Worm (Caenorhabditis elegans) whole organism, late embryonic: ENCODE measurements around the gene srxa-12.

Experiments
- C08G9.2 ChIP-seq: sonication (generic microtip); optimal IDR thresholded peaks from 2 replicates; lab custom pipeline; 2016; ENCODE audit warnings: mild to moderate bottlenecking, missing genetic modification characterization, moderate library complexity, missing compliant biosample characterization
- C38D4.7 ChIP-seq: fragments of 200-800 bp; sonication (Bioruptor generic); optimal IDR thresholded peaks from 2 replicates; lab custom pipeline; 2018; ENCODE audit warnings: mild to moderate bottlenecking, missing genetic modification characterization, moderate library complexity, missing compliant biosample characterization
- F13H6.1 ChIP-seq: sonication (generic microtip); optimal IDR thresholded peaks from 2 replicates; lab custom pipeline; 2016; ENCODE audit warnings: missing genetic modification characterization, missing compliant biosample characterization
- K09A11.1 ChIP-seq: sonication (generic microtip); optimal IDR thresholded peaks from 2 replicates; lab custom pipeline; 2017; ENCODE audit warnings: antibody characterized with exemption, mild to moderate bottlenecking, missing genetic modification characterization, missing compliant biosample characterization; ENCODE audit not compliant: insufficient read depth
- T23F11.4 ChIP-seq: fragments of 200-800 bp; sonication (Bioruptor generic); optimal IDR thresholded peaks from 2 replicates; lab custom pipeline; 2018; ENCODE audit warnings: mild to moderate bottlenecking, missing genetic modification characterization, missing compliant biosample characterization
- ahr-1 ChIP-seq: sonication (generic microtip); optimal IDR thresholded peaks from 2 replicates; lab custom pipeline; 2016; ENCODE audit warnings: missing genetic modification characterization, missing compliant biosample characterization
- ceh-18 ChIP-seq: sonication (generic microtip); optimal IDR thresholded peaks from 2 replicates; lab custom pipeline; 2016; ENCODE audit warnings: missing genetic modification characterization, missing compliant biosample characterization
- ceh-2 ChIP-seq: sonication (generic microtip); optimal IDR thresholded peaks from 2 replicates; lab custom pipeline; 2016; ENCODE audit warnings: missing genotype, missing genetic modification characterization, missing compliant biosample characterization
- ceh-22 ChIP-seq: sonication (generic microtip); optimal IDR thresholded peaks from 2 replicates; lab custom pipeline; 2017; ENCODE audit warnings: missing biosample characterization, missing genetic modification characterization
- ceh-30 ChIP-seq: fragments of 150-350 bp; optimal IDR thresholded peaks from 2 replicates; lab custom pipeline; 2014; ENCODE audit warnings: missing biosample characterization, missing genetic modification characterization
- ceh-34 ChIP-seq: sonication (generic microtip); optimal IDR thresholded peaks from 2 replicates; lab custom pipeline; 2016; ENCODE audit warnings: mild to moderate bottlenecking, missing genetic modification characterization, missing compliant biosample characterization
- ceh-45 ChIP-seq: fragments of 200-800 bp; sonication (Bioruptor generic); IDR thresholded peaks from 2 replicates; pipeline ENCODE4 v1.3.6; 2022; ENCODE audit warnings: missing genetic modification reagents, missing genetic modification characterization, missing compliant biosample characterization
- ceh-9 ChIP-seq: sonication (generic microtip); optimal IDR thresholded peaks from 2 replicates; lab custom pipeline; 2016; ENCODE audit warnings: mild to moderate bottlenecking, missing genetic modification characterization, inconsistent platforms, missing compliant biosample characterization
- che-1 ChIP-seq: sonication (generic microtip); optimal IDR thresholded peaks from 2 replicates; lab custom pipeline; 2016; ENCODE audit warnings: mild to moderate bottlenecking, missing genetic modification characterization, missing compliant biosample characterization
- dve-1 ChIP-seq: sonication (generic microtip); optimal IDR thresholded peaks from 2 replicates; lab custom pipeline; 2017; ENCODE audit warnings: antibody characterized with exemption, mild to moderate bottlenecking, missing genetic modification characterization, missing compliant biosample characterization
- ets-4 ChIP-seq: sonication (generic microtip); optimal IDR thresholded peaks from 2 replicates; lab custom pipeline; 2016; ENCODE audit warnings: missing genetic modification characterization, missing compliant biosample characterization
- eyg-1 ChIP-seq: sonication (generic microtip); optimal IDR thresholded peaks from 2 replicates; lab custom pipeline; 2016; ENCODE audit warnings: missing genotype, missing genetic modification characterization, missing compliant biosample characterization
- fax-1 ChIP-seq: sonication (generic microtip); optimal IDR thresholded peaks from 2 replicates; lab custom pipeline; 2016; ENCODE audit warnings: missing genotype, missing genetic modification characterization, missing compliant biosample characterization
- fkh-10 ChIP-seq: fragments of 150-350 bp; optimal IDR thresholded peaks from 2 replicates; lab custom pipeline; 2014; ENCODE audit warnings: missing biosample characterization, missing genetic modification reagents, missing genetic modification characterization
- gmeb-2 ChIP-seq: sonication (generic microtip); optimal IDR thresholded peaks from 2 replicates; lab custom pipeline; 2016; ENCODE audit warnings: missing genetic modification characterization, inconsistent platforms, missing compliant biosample characterization
- hlh-13 ChIP-seq: fragments of 200-800 bp; sonication (Bioruptor generic); optimal IDR thresholded peaks from 2 replicates; lab custom pipeline; 2018; ENCODE audit warnings: mild to moderate bottlenecking, missing genetic modification characterization, missing compliant biosample characterization
- hlh-6 ChIP-seq: sonication (generic microtip); optimal IDR thresholded peaks from 2 replicates; lab custom pipeline; 2016; ENCODE audit warnings: missing genotype, missing genetic modification characterization, missing compliant biosample characterization
- hlh-8 ChIP-seq: sonication (generic microtip); optimal IDR thresholded peaks from 2 replicates; lab custom pipeline; 2016; ENCODE audit warnings: missing genotype, missing genetic modification characterization, missing compliant biosample characterization
- lin-11 ChIP-seq: fragments of 200-800 bp; sonication (Bioruptor generic); optimal IDR thresholded peaks from 2 replicates; lab custom pipeline; 2018; ENCODE audit warnings: mild to moderate bottlenecking, missing genetic modification characterization, missing compliant biosample characterization
- madf-2 ChIP-seq: sonication (generic microtip); optimal IDR thresholded peaks from 2 replicates; lab custom pipeline; 2017; ENCODE audit warnings: missing genetic modification characterization, missing compliant biosample characterization
- mec-3 ChIP-seq: sonication (generic microtip); optimal IDR thresholded peaks from 2 replicates; lab custom pipeline; 2016; ENCODE audit warnings: borderline replicate concordance, missing genetic modification characterization, missing compliant biosample characterization
- nfya-1 ChIP-seq: sonication (generic microtip); optimal IDR thresholded peaks from 2 replicates; lab custom pipeline; 2017; ENCODE audit warnings: missing genetic modification characterization, mild to moderate bottlenecking, missing compliant biosample characterization, antibody characterized with exemption, moderate library complexity
- nhr-11 ChIP-seq: fragments of 150-350 bp; optimal IDR thresholded peaks from 2 replicates; lab custom pipeline; 2014; ENCODE audit warnings: missing biosample characterization, missing genetic modification characterization
- nhr-232 ChIP-seq: sonication (generic microtip); optimal IDR thresholded peaks from 2 replicates; lab custom pipeline; 2016; ENCODE audit warnings: missing genetic modification characterization, missing compliant biosample characterization
- npax-4 ChIP-seq: sonication (generic microtip); optimal IDR thresholded peaks from 2 replicates; lab custom pipeline; 2016; ENCODE audit warnings: missing genetic modification characterization, missing compliant biosample characterization
- pha-2 ChIP-seq: sonication (generic microtip); optimal IDR thresholded peaks from 2 replicates; lab custom pipeline; 2017; ENCODE audit warnings: mild to moderate bottlenecking, missing genetic modification characterization, missing compliant biosample characterization
- pros-1 ChIP-seq: fragments of 150-350 bp; optimal IDR thresholded peaks from 2 replicates; lab custom pipeline; 2014; ENCODE audit warnings: missing biosample characterization, missing genetic modification reagents, missing genetic modification characterization
- rnt-1 ChIP-seq: sonication (generic microtip); optimal IDR thresholded peaks from 2 replicates; lab custom pipeline; 2016; ENCODE audit warnings: missing genetic modification characterization, missing compliant biosample characterization
- sdc-2 ChIP-seq: sonication (generic microtip); optimal IDR thresholded peaks from 2 replicates; lab custom pipeline; 2016; ENCODE audit warnings: missing genotype, missing genetic modification characterization, missing compliant biosample characterization
- sox-2 ChIP-seq: fragments of 200-800 bp; sonication (Bioruptor generic); IDR thresholded peaks from 2 replicates; pipeline ENCODE4 v1.3.6; 2022; ENCODE audit warnings: missing genetic modification reagents, missing genetic modification characterization, missing compliant biosample characterization
- syd-9 ChIP-seq: sonication (generic microtip); optimal IDR thresholded peaks from 2 replicates; lab custom pipeline; 2016; ENCODE audit warnings: mild to moderate bottlenecking, missing genetic modification characterization, moderate library complexity, missing compliant biosample characterization
- tbx-2 ChIP-seq: sonication (generic microtip); optimal IDR thresholded peaks from 2 replicates; lab custom pipeline; 2016; ENCODE audit warnings: missing genetic modification characterization, missing compliant biosample characterization
- ttx-3 ChIP-seq: sonication (generic microtip); optimal IDR thresholded peaks from 2 replicates; lab custom pipeline; 2016; ENCODE audit warnings: missing genetic modification reagents, missing genetic modification characterization, missing compliant biosample characterization
- unc-3 ChIP-seq, 2 experiments: fragments of 200-800 bp in 1 of 2; sonication (Bioruptor generic) in 1 of 2; sonication (generic microtip) in 1 of 2; conservative IDR thresholded peaks in 1 of 2; optimal IDR thresholded peaks in 1 of 2; 2 replicates each; pipeline versions ENCODE4 v1.3.6 to Lab custom; 2016 to 2022; ENCODE audit warnings: missing compliant biosample characterization in 2 of 2, missing genetic modification characterization in 2 of 2, missing genetic modification reagents in 1 of 2
- unc-42 ChIP-seq: sonication (generic microtip); optimal IDR thresholded peaks from 2 replicates; lab custom pipeline; 2016; ENCODE audit warnings: missing genotype, missing genetic modification characterization, missing compliant biosample characterization
- zip-5 ChIP-seq: sonication (generic microtip); optimal IDR thresholded peaks from 2 replicates; lab custom pipeline; 2016; ENCODE audit warnings: missing genetic modification characterization, missing compliant biosample characterization

srxa-12 gene

ce11 chrV:13936850-13937249 is 10.4 kb downstream of the srxa-12 start, which contains the start of gene srw-145:
Gene srw-145, plus strand, starts transcription at chrV:13937150.
- TF ChIP-seq F13H6.1 (tag; lab: Kevin White, UChicago) (no peak), ahr-1 (no peak), mec-3 (tag; lab: Kevin White, UChicago) (no peak), hlh-6 (tag; lab: Kevin White, UChicago) (no peak), dve-1 (tag; lab: Kevin White, UChicago) (no peak), sox-2 (GFP tag; lab: Robert Waterston, UW) (no peak)

ce11 chrV:13942082-13942481 is 15.6 kb downstream of the srxa-12 start, which contains the start of gene dpr-1:
Gene dpr-1, minus strand, starts transcription at chrV:13942182.
- no peak for TF ChIP-seq pros-1 (tag; lab: Kevin White, UChicago)
- TF ChIP-seq sdc-2 (tag; lab: Kevin White, UChicago), result no peak

- TF ChIP-seq ceh-34 (tag; lab: Kevin White, UChicago) (no peak), gmeb-2 (tag; lab: Kevin White, UChicago) (no peak), nfya-1 (tag; lab: Kevin White, UChicago) (no peak), pha-2 (tag; lab: Kevin White, UChicago) (no peak), npax-4 (no peak), ttx-3 (tag; lab: Kevin White, UChicago) (no peak), tbx-2 (tag; lab: Kevin White, UChicago) (no peak), K09A11.1 (tag; lab: Kevin White, UChicago) (no peak), fkh-10 (GFP tag; lab: Kevin White, UChicago) (no peak), hlh-6 (tag; lab: Kevin White, UChicago) (no peak), fax-1 (tag; lab: Kevin White, UChicago) (no peak), T23F11.4 (GFP tag; lab: Kevin White, UChicago) (no peak), dve-1 (tag; lab: Kevin White, UChicago) (no peak), mec-3 (tag; lab: Kevin White, UChicago) (no peak), sox-2 (GFP tag; lab: Robert Waterston, UW) (no peak), lin-11 (tag; lab: Kevin White, UChicago) (no peak), C08G9.2 (tag; lab: Kevin White, UChicago) (no peak), ceh-22 (no peak), rnt-1 (tag; lab: Kevin White, UChicago) (no peak)
Measured at ce11 chrV:13946385-13947019, 20.0 kb downstream of the srxa-12 start, which contains the start of the genes srx-10 and clec-226. Gene srx-10, minus strand, starts transcription at chrV:13946485. Gene clec-226, plus strand, starts transcription at chrV:13946969.

ce11 chrV:13949010-13949409 is 22.5 kb downstream of the srxa-12 start, which contains the start of gene R10D12.6:
Gene R10D12.6, plus strand, starts transcription at chrV:13949310.
- no peak for TF ChIP-seq madf-2 (tag; lab: Kevin White, UChicago)
- no peak for TF ChIP-seq gmeb-2 (tag; lab: Kevin White, UChicago)
- TF ChIP-seq ceh-30 (tag; lab: Kevin White, UChicago), result no peak
- TF ChIP-seq ceh-9, result no peak
- TF ChIP-seq zip-5 (tag; lab: Kevin White, UChicago), result no peak
- no peak for TF ChIP-seq C38D4.7 (GFP tag; lab: Kevin White, UChicago)
- TF ChIP-seq ceh-18 (tag; lab: Kevin White, UChicago), result no peak
- TF ChIP-seq hlh-8 (tag; lab: Kevin White, UChicago), result no peak
- TF ChIP-seq unc-42, result no peak

ce11 chrV:13949752-13950151 is 23.3 kb downstream of the srxa-12 start, which contains the start of gene R10D12.7:
Gene R10D12.7, plus strand, starts transcription at chrV:13950052.
- TF ChIP-seq C08G9.2 (tag; lab: Kevin White, UChicago) (no peak), sdc-2 (tag; lab: Kevin White, UChicago) (no peak), unc-3 (GFP tag; conservative IDR thresholded peaks at IDR 0.05; lab: Robert Waterston, UW) (no peak), unc-3 (tag; optimal IDR thresholded peaks at IDR 0.05; lab: Kevin White, UChicago) (no peak), fax-1 (tag; lab: Kevin White, UChicago) (no peak), syd-9 (tag; lab: Kevin White, UChicago) (no peak), hlh-13 (no peak), mec-3 (tag; lab: Kevin White, UChicago) (no peak), che-1 (tag; lab: Kevin White, UChicago) (no peak), nhr-232 (tag; lab: Kevin White, UChicago) (no peak), ceh-45 (GFP tag; lab: Robert Waterston, UW) (no peak), eyg-1 (no peak), rnt-1 (tag; lab: Kevin White, UChicago) (no peak), madf-2 (tag; lab: Kevin White, UChicago) (no peak), ceh-34 (tag; lab: Kevin White, UChicago) (no peak), tbx-2 (tag; lab: Kevin White, UChicago) (no peak), nhr-11 (tag; lab: Kevin White, UChicago) (no peak), ets-4 (tag; lab: Kevin White, UChicago) (no peak), ceh-2 (tag; lab: Kevin White, UChicago) (no peak), ceh-9 (no peak), unc-42 (no peak)
